Worm (Caenorhabditis elegans) whole organism, young adult: ENCODE measurements around the gene F31F4.1.

Experiments
- B0019.2 ChIP-seq: fragments of 200-800 bp; sonication (Bioruptor generic); conservative IDR thresholded peaks from 2 replicates; pipeline ENCODE4 v1.3.6; 2022; ENCODE audit warnings: missing genetic modification reagents, missing genetic modification characterization, missing compliant biosample characterization
- C17E4.6 ChIP-seq: fragments of 200-800 bp; sonication (Bioruptor generic); IDR thresholded peaks from 2 replicates; pipeline ENCODE4 v1.3.6; 2022; ENCODE audit warnings: missing genetic modification reagents, missing genetic modification characterization, missing compliant biosample characterization
- D2030.7 ChIP-seq: fragments of 200-800 bp; sonication (Bioruptor generic); IDR thresholded peaks from 2 replicates; pipeline ENCODE4 v1.3.6; 2022; ENCODE audit warnings: missing genetic modification reagents, missing genetic modification characterization, missing compliant biosample characterization
- F22D6.2 ChIP-seq: sonication (generic microtip); optimal IDR thresholded peaks from 2 replicates; lab custom pipeline; 2016; ENCODE audit warnings: mild to moderate bottlenecking, missing genetic modification characterization, missing compliant biosample characterization
- F39B2.1 ChIP-seq: fragments of 200-800 bp; sonication (Bioruptor generic); IDR thresholded peaks from 2 replicates; pipeline ENCODE4 v1.3.6; 2022; ENCODE audit warnings: missing genetic modification reagents, missing genetic modification characterization, missing compliant biosample characterization
- F49E8.2 ChIP-seq: sonication (generic microtip); optimal IDR thresholded peaks from 3 replicates; lab custom pipeline; 2017; ENCODE audit warnings: missing genetic modification characterization, mild to moderate bottlenecking, missing compliant biosample characterization, antibody characterized with exemption, moderate library complexity; ENCODE audit not compliant: insufficient read depth
- F55B11.4 ChIP-seq: sonication (generic microtip); optimal IDR thresholded peaks from 2 replicates; lab custom pipeline; 2016; ENCODE audit warnings: missing compliant biosample characterization, missing genetic modification characterization, borderline replicate concordance; ENCODE audit not compliant: insufficient read depth
- K11D2.4 ChIP-seq: fragments of 200-800 bp; sonication (Bioruptor generic); IDR thresholded peaks from 2 replicates; pipeline ENCODE4 v1.3.6; 2022; ENCODE audit warnings: missing genetic modification reagents, missing genetic modification characterization, missing compliant biosample characterization
- Y56A3A.18 ChIP-seq: fragments of 200-800 bp; sonication (Bioruptor generic); IDR thresholded peaks from 2 replicates; pipeline ENCODE4 v1.3.6; 2022; ENCODE audit warnings: missing genetic modification reagents, missing genetic modification characterization, missing compliant biosample characterization
- Y79H2A.3 ChIP-seq: fragments of 200-800 bp; sonication (Bioruptor generic); conservative IDR thresholded peaks from 2 replicates; pipeline ENCODE4 v1.3.6; 2022; ENCODE audit warnings: missing genetic modification reagents, missing genetic modification characterization, missing compliant biosample characterization
- Y95B8A.8 ChIP-seq: fragments of 200-800 bp; sonication (Bioruptor generic); IDR thresholded peaks from 2 replicates; pipeline ENCODE4 v1.3.6; 2022; ENCODE audit warnings: missing genetic modification reagents, missing genetic modification characterization, missing compliant biosample characterization
- ZK185.1 ChIP-seq: sonication (generic microtip); optimal IDR thresholded peaks from 2 replicates; lab custom pipeline; 2016; ENCODE audit warnings: mild to moderate bottlenecking, missing genetic modification characterization, missing compliant biosample characterization; ENCODE audit not compliant: poor library complexity, severe bottlenecking
- akir-1 ChIP-seq: fragments of 200-800 bp; sonication (Bioruptor generic); optimal IDR thresholded peaks from 2 replicates; lab custom pipeline; 2018; ENCODE audit warnings: mild to moderate bottlenecking, missing genetic modification characterization, moderate library complexity, missing compliant biosample characterization
- ama-1 ChIP-seq, 3 experiments: fragments of 150-350 bp in 1 of 3; sonication (generic microtip) in 2 of 3; optimal IDR thresholded peaks; 2 replicates each; lab custom pipeline; 2014 to 2018; ENCODE audit warnings: missing biosample characterization in 2 of 3, missing genetic modification characterization in 2 of 3, missing genetic modification reagents in 2 of 3
- aptf-3 ChIP-seq: fragments of 200-800 bp; sonication (Bioruptor generic); IDR thresholded peaks from 2 replicates; pipeline ENCODE4 v1.3.6; 2022; ENCODE audit warnings: missing genetic modification characterization, missing compliant biosample characterization
- attf-6 ChIP-seq: fragments of 200-800 bp; sonication (Bioruptor generic); IDR thresholded peaks from 2 replicates; pipeline ENCODE4 v1.3.6; 2022; ENCODE audit warnings: missing genetic modification reagents, missing genetic modification characterization, missing compliant biosample characterization
- bed-1 ChIP-seq: fragments of 200-800 bp; sonication (Bioruptor generic); IDR thresholded peaks from 2 replicates; pipeline ENCODE4 v1.3.6; 2022; ENCODE audit warnings: missing genetic modification reagents, missing genetic modification characterization, missing compliant biosample characterization
- bed-2 ChIP-seq: fragments of 200-800 bp; sonication (Bioruptor generic); IDR thresholded peaks from 2 replicates; pipeline ENCODE4 v1.3.6; 2022; ENCODE audit warnings: missing genetic modification reagents, missing genetic modification characterization, missing compliant biosample characterization
- ccch-3 ChIP-seq: fragments of 200-800 bp; sonication (Bioruptor generic); optimal IDR thresholded peaks from 2 replicates; lab custom pipeline; 2018; ENCODE audit warnings: mild to moderate bottlenecking, missing genetic modification characterization, missing compliant biosample characterization
- ceh-27 ChIP-seq: fragments of 200-800 bp; sonication (Bioruptor generic); optimal IDR thresholded peaks from 2 replicates; lab custom pipeline; 2018; ENCODE audit warnings: mild to moderate bottlenecking, missing genetic modification characterization, moderate library complexity, missing compliant biosample characterization
- chd-7 ChIP-seq: sonication (generic microtip); optimal IDR thresholded peaks from 2 replicates; lab custom pipeline; 2016; ENCODE audit warnings: mild to moderate bottlenecking, missing genetic modification characterization, moderate library complexity, missing compliant biosample characterization
- dox-1 ChIP-seq: fragments of 200-800 bp; sonication (Bioruptor generic); IDR thresholded peaks from 2 replicates; pipeline ENCODE4 v1.3.6; 2022; ENCODE audit warnings: missing genetic modification reagents, missing genetic modification characterization, missing compliant biosample characterization
- efl-1 ChIP-seq: fragments of 150-350 bp; optimal IDR thresholded peaks from 2 replicates; lab custom pipeline; 2014; ENCODE audit warnings: missing biosample characterization, missing genetic modification reagents, missing genetic modification characterization
- egl-44 ChIP-seq: fragments of 200-800 bp; sonication (Bioruptor generic); IDR thresholded peaks from 2 replicates; pipeline ENCODE4 v1.3.6; 2022; ENCODE audit warnings: missing genetic modification reagents, missing genetic modification characterization, missing compliant biosample characterization
- hmg-1.2 ChIP-seq: fragments of 200-800 bp; sonication (Bioruptor generic); IDR thresholded peaks from 2 replicates; pipeline ENCODE4 v1.3.6; 2022; ENCODE audit warnings: missing genetic modification reagents, missing genetic modification characterization, missing compliant biosample characterization
- hmg-20 ChIP-seq: fragments of 200-800 bp; sonication (Bioruptor generic); IDR thresholded peaks from 2 replicates; pipeline ENCODE4 v1.3.6; 2022; ENCODE audit warnings: missing genetic modification reagents, missing genetic modification characterization, missing compliant biosample characterization
- hrde-1 ChIP-seq: sonication (generic microtip); optimal IDR thresholded peaks from 2 replicates; lab custom pipeline; 2016; ENCODE audit warnings: missing genetic modification characterization, mild to moderate bottlenecking, missing compliant biosample characterization, moderate library complexity, missing genotype, missing genetic modification reagents, borderline replicate concordance
- let-607 ChIP-seq, 2 experiments: fragments of 200-800 bp in 1 of 2; sonication (Bioruptor generic) in 1 of 2; sonication (generic microtip) in 1 of 2; optimal IDR thresholded peaks; 2 replicates each; lab custom pipeline; 2016 to 2018; ENCODE audit warnings: mild to moderate bottlenecking in 2 of 2, missing compliant biosample characterization in 2 of 2, missing genetic modification characterization in 2 of 2, moderate library complexity in 2 of 2, missing genotype in 1 of 2
- lin-35 ChIP-seq, 3 experiments: fragments of 150-350 bp in 2 of 3; sonication (generic microtip) in 1 of 3; optimal IDR thresholded peaks; 2 replicates each; lab custom pipeline; 2014 to 2018; ENCODE audit warnings: missing biosample characterization in 3 of 3, missing genetic modification characterization in 3 of 3, missing genetic modification reagents in 3 of 3
- lir-1 ChIP-seq: fragments of 200-800 bp; sonication (Bioruptor generic); conservative IDR thresholded peaks from 2 replicates; pipeline ENCODE4 v1.3.6; 2022; ENCODE audit warnings: missing genetic modification reagents, missing genetic modification characterization, missing compliant biosample characterization
- madf-6 ChIP-seq: fragments of 200-800 bp; sonication (Bioruptor generic); IDR thresholded peaks from 2 replicates; pipeline ENCODE4 v1.3.6; 2022; ENCODE audit warnings: missing genetic modification reagents, missing genetic modification characterization, missing compliant biosample characterization
- mcd-1 ChIP-seq: fragments of 200-800 bp; sonication (Bioruptor generic); IDR thresholded peaks from 2 replicates; pipeline ENCODE4 v1.3.6; 2022; ENCODE audit warnings: missing genetic modification reagents, missing genetic modification characterization, missing compliant biosample characterization
- nfya-1 ChIP-seq: sonication (generic microtip); optimal IDR thresholded peaks from 2 replicates; lab custom pipeline; 2017; ENCODE audit warnings: antibody characterized with exemption, missing compliant biosample characterization, missing genetic modification characterization, borderline replicate concordance; ENCODE audit not compliant: insufficient read depth
- nfya-2 ChIP-seq: fragments of 200-800 bp; sonication (Bioruptor generic); IDR thresholded peaks from 2 replicates; pipeline ENCODE4 v1.3.6; 2022; ENCODE audit warnings: missing genetic modification reagents, missing genetic modification characterization, missing compliant biosample characterization
- nfyb-1 ChIP-seq: fragments of 200-800 bp; sonication (Bioruptor generic); IDR thresholded peaks from 2 replicates; pipeline ENCODE4 v1.3.6; 2022; ENCODE audit warnings: missing genetic modification reagents, missing genetic modification characterization, missing compliant biosample characterization
- rcor-1 ChIP-seq: fragments of 200-800 bp; sonication (Bioruptor generic); IDR thresholded peaks from 2 replicates; pipeline ENCODE4 v1.3.6; 2022; ENCODE audit warnings: missing genetic modification reagents, missing genetic modification characterization, missing compliant biosample characterization
- repo-1 ChIP-seq: sonication (generic microtip); optimal IDR thresholded peaks from 2 replicates; lab custom pipeline; 2017; ENCODE audit warnings: mild to moderate bottlenecking, missing genetic modification characterization, missing compliant biosample characterization
- sdz-38 ChIP-seq: sonication (generic microtip); optimal IDR thresholded peaks from 2 replicates; lab custom pipeline; 2016; ENCODE audit warnings: missing genotype, missing genetic modification characterization, missing compliant biosample characterization
- snpc-1.1 ChIP-seq: sonication (generic microtip); optimal IDR thresholded peaks from 2 replicates; lab custom pipeline; 2017; ENCODE audit warnings: missing genetic modification characterization, mild to moderate bottlenecking, missing compliant biosample characterization, antibody characterized with exemption, moderate library complexity, missing genotype, missing genetic modification reagents; ENCODE audit not compliant: insufficient read depth
- snpc-3.4 ChIP-seq: sonication (generic microtip); optimal IDR thresholded peaks from 2 replicates; lab custom pipeline; 2017; ENCODE audit warnings: missing genetic modification characterization, mild to moderate bottlenecking, missing compliant biosample characterization, antibody characterized with exemption, moderate library complexity, missing genotype, missing genetic modification reagents
- snpc-4 ChIP-seq, 5 experiments: fragments of 150-350 bp in 1 of 5; sonication (generic microtip) in 4 of 5; optimal IDR thresholded peaks; 2 replicates each; lab custom pipeline; 2014 to 2018; ENCODE audit warnings: missing genetic modification characterization in 5 of 5, missing biosample characterization in 3 of 5, antibody characterized with exemption in 2 of 5, mild to moderate bottlenecking in 2 of 5, missing compliant biosample characterization in 2 of 5, missing genotype in 2 of 5, moderate library complexity in 2 of 5, missing genetic modification reagents in 1 of 5
- somi-1 ChIP-seq: fragments of 200-800 bp; sonication (Bioruptor generic); optimal IDR thresholded peaks from 2 replicates; lab custom pipeline; 2018; ENCODE audit warnings: mild to moderate bottlenecking, missing genetic modification characterization, missing compliant biosample characterization
- tbx-9 ChIP-seq: sonication (generic microtip); optimal IDR thresholded peaks from 2 replicates; lab custom pipeline; 2016; ENCODE audit warnings: borderline replicate concordance, missing genetic modification characterization, inconsistent platforms, missing compliant biosample characterization
- ztf-25 ChIP-seq: fragments of 200-800 bp; sonication (Bioruptor generic); IDR thresholded peaks from 2 replicates; pipeline ENCODE4 v1.3.6; 2022; ENCODE audit warnings: missing genetic modification reagents, missing genetic modification characterization, missing compliant biosample characterization
- ztf-6 ChIP-seq: fragments of 200-800 bp; sonication (Bioruptor generic); IDR thresholded peaks from 2 replicates; pipeline ENCODE4 v1.3.6; 2022; ENCODE audit warnings: missing genetic modification reagents, missing genetic modification characterization, missing compliant biosample characterization

The F31F4.1 gene

ce11 chrV:731330-731729 lies 47.5 kb downstream of the F31F4.1 start (continued):
- TF ChIP-seq ccch-3 (GFP tag; lab: Kevin White, UChicago) (no peak), akir-1 (no peak), snpc-3.4 (no peak), let-607 (tag; optimal IDR thresholded peaks at IDR 0.05; lab: Kevin White, UChicago) (peak in 1 of 2 experiments; percentile 85), ztf-6 (GFP tag; lab: Robert Waterston, UW) (no peak), F39B2.1 (GFP tag; lab: Robert Waterston, UW) (no peak), ceh-27 (GFP tag; lab: Kevin White, UChicago) (peak; percentile 41), dox-1 (GFP tag; lab: Robert Waterston, UW) (peak; percentile 60; the same call in 1 of the 2 replicates), repo-1 (tag; lab: Kevin White, UChicago) (peak; percentile 78), F49E8.2 (tag; lab: Kevin White, UChicago) (no peak), attf-6 (no peak), hrde-1 (tag; lab: Kevin White, UChicago) (no peak), chd-7 (tag; lab: Kevin White, UChicago) (peak; percentile 93), Y95B8A.8 (GFP tag; lab: Robert Waterston, UW) (peak; percentile 74; the same call in 1 of the 2 replicates), nfya-2 (GFP tag; lab: Robert Waterston, UW) (no peak), tbx-9 (tag; lab: Kevin White, UChicago) (no peak), somi-1 (GFP tag; lab: Kevin White, UChicago) (peak; percentile 89), egl-44 (peak; percentile 88; the same call in 1 of the 2 replicates), ZK185.1 (peak; percentile 73), bed-1 (GFP tag; lab: Robert Waterston, UW) (no peak), Y56A3A.18 (peak; percentile 46; the same call in 1 of the 2 replicates), nfya-1 (tag; lab: Kevin White, UChicago) (no peak), ama-1 (optimal IDR thresholded peaks at IDR 0.05; lab: Kevin White, UChicago) (peak; percentile 1), ama-1 (GFP tag; optimal IDR thresholded peaks at IDR 0.05; lab: Kevin White, UChicago) (no peak), B0019.2 (GFP tag; lab: Robert Waterston, UW) (no peak), efl-1 (GFP tag; lab: Kevin White, UChicago) (no peak), bed-2 (GFP tag; lab: Robert Waterston, UW) (no peak), lin-35 (GFP tag; optimal IDR thresholded peaks at IDR 0.05; lab: Kevin White, UChicago) (peak in 1 of 3 experiments; percentile 29), snpc-1.1 (tag; lab: Kevin White, UChicago) (no peak), rcor-1 (peak; percentile 47; the same call in 1 of the 2 replicates), mcd-1 (peak; percentile 73), F22D6.2 (tag; lab: Kevin White, UChicago) (peak; percentile 84), hmg-20 (GFP tag; lab: Robert Waterston, UW) (no peak), sdz-38 (tag; lab: Kevin White, UChicago) (no peak), aptf-3 (no peak), F55B11.4 (no peak), nfyb-1 (GFP tag; lab: Robert Waterston, UW) (peak; percentile 89), C17E4.6 (GFP tag; lab: Robert Waterston, UW) (no peak), lir-1 (GFP tag; lab: Robert Waterston, UW) (peak; percentile 73), snpc-4 (GFP tag; optimal IDR thresholded peaks at IDR 0.05; lab: Kevin White, UChicago) (no peak), snpc-4 (tag; optimal IDR thresholded peaks at IDR 0.05; lab: Kevin White, UChicago) (peak in 2 of 4 experiments; percentile 41 to 47), K11D2.4 (peak; percentile 84), ztf-25 (GFP tag; lab: Robert Waterston, UW) (no peak), hmg-1.2 (GFP tag; lab: Robert Waterston, UW) (peak; percentile 85), madf-6 (GFP tag; lab: Robert Waterston, UW) (0 out of 2 replicates have a peak, but pooled peaks have one; percentile 31), D2030.7 (no peak), Y79H2A.3 (GFP tag; lab: Robert Waterston, UW) (no peak)
